Worm (Caenorhabditis elegans) whole organism, L4/young adult: ENCODE measurements around the gene srh-19.

Experiments
- W03F9.2 ChIP-seq: fragments of 150-350 bp; optimal IDR thresholded peaks from 2 replicates; lab custom pipeline; 2014; ENCODE audit warnings: missing biosample characterization, missing genetic modification characterization
- dao-5 ChIP-seq: sonication (generic microtip); optimal IDR thresholded peaks from 2 replicates; lab custom pipeline; 2016; ENCODE audit warnings: missing genotype, missing genetic modification characterization, moderate library complexity, missing compliant biosample characterization
- him-1 ChIP-seq: sonication (generic microtip); optimal IDR thresholded peaks from 2 replicates; lab custom pipeline; 2016; ENCODE audit warnings: missing genotype, missing genetic modification reagents, missing genetic modification characterization, missing compliant biosample characterization

srh-19 gene

ce11 chrX:1464699-1465098 lies 51.8 kb downstream of the srh-19 start, which contains the start of gene D1005.6:
TSS of gene D1005.6 (minus strand) at chrX:1464799.
- TF ChIP-seq dao-5 (tag; lab: Kevin White, UChicago) (no peak), W03F9.2 (tag; lab: Kevin White, UChicago) (no peak), him-1 (no peak)
